Fruit fly (Drosophila melanogaster) whole organism, wandering third instar larva: ENCODE measurements around the gene CG4375.

Experiments
- Abd-B ChIP-seq: fragments of >200 bp; optimal IDR thresholded peaks from 2 replicates; lab custom pipeline; 2017; ENCODE audit warnings: missing biosample characterization, missing genetic modification characterization
- CG32264 ChIP-seq: fragments of 200-800 bp; sonication (Bioruptor generic); optimal IDR thresholded peaks from 2 replicates; lab custom pipeline; 2016; ENCODE audit warnings: missing biosample characterization, missing genetic modification characterization
- CG9705 ChIP-seq: fragments of 200-800 bp; sonication (Bioruptor generic); optimal IDR thresholded peaks from 2 replicates; lab custom pipeline; 2018; ENCODE audit warnings: missing biosample characterization, mild to moderate bottlenecking, missing genetic modification characterization
- Dfd ChIP-seq: fragments of >200 bp; optimal IDR thresholded peaks from 2 replicates; lab custom pipeline; 2017; ENCODE audit warnings: missing biosample characterization, missing genetic modification characterization
- Dif ChIP-seq: fragments of 200-275, 200-300 bp; sonication (Bioruptor generic); optimal IDR thresholded peaks from 2 replicates; lab custom pipeline; 2018; ENCODE audit warnings: missing biosample characterization, missing genetic modification characterization; ENCODE audit not compliant: partially characterized antibody
- GATAd ChIP-seq: sonication (Bioruptor generic); optimal IDR thresholded peaks from 2 replicates; lab custom pipeline; 2016; ENCODE audit warnings: missing biosample characterization, missing genetic modification characterization
- HLH106 ChIP-seq: fragments of 200-800 bp; optimal IDR thresholded peaks from 3 replicates; lab custom pipeline; 2019; ENCODE audit warnings: missing biosample characterization, mild to moderate bottlenecking, missing genetic modification characterization, moderate library complexity
- Hnf4 ChIP-seq: fragments of 200-800 bp; sonication (Bioruptor generic); optimal IDR thresholded peaks from 2 replicates; lab custom pipeline; 2016; ENCODE audit warnings: missing biosample characterization, mild to moderate bottlenecking, missing genetic modification characterization
- Hr78 ChIP-seq: fragments of >200 bp; optimal IDR thresholded peaks from 2 replicates; lab custom pipeline; 2017; ENCODE audit warnings: missing biosample characterization, missing genetic modification characterization
- Hr83 ChIP-seq: fragments of 200-300 bp; sonication (Bioruptor generic); optimal IDR thresholded peaks from 2 replicates; lab custom pipeline; 2016; ENCODE audit warnings: missing biosample characterization, mild to moderate bottlenecking, missing genetic modification characterization, moderate library complexity; ENCODE audit not compliant: poor library complexity, severe bottlenecking
- Myc ChIP-seq: fragments of >200 bp; optimal IDR thresholded peaks from 2 replicates; lab custom pipeline; 2017
- N ChIP-seq: fragments of >200 bp; optimal IDR thresholded peaks from 2 replicates; lab custom pipeline; 2018; ENCODE audit warnings: missing biosample characterization, missing external identifiers, missing genetic modification characterization
- OdsH ChIP-seq: fragments of 200-800 bp; sonication (Bioruptor generic); optimal IDR thresholded peaks from 2 replicates; lab custom pipeline; 2016; ENCODE audit warnings: missing biosample characterization, mild to moderate bottlenecking, missing genetic modification characterization
- Rel ChIP-seq, 2 experiments: fragments of 200-800 bp; sonication (Bioruptor generic) in 1 of 2; optimal IDR thresholded peaks; 2 replicates in 1 of 2; 3 replicates in 1 of 2; lab custom pipeline; 2016 to 2019; ENCODE audit warnings: mild to moderate bottlenecking in 2 of 2, missing biosample characterization in 2 of 2, missing genetic modification characterization in 2 of 2, moderate library complexity in 1 of 2
- Sp1 ChIP-seq: fragments of 200-800 bp; sonication (Bioruptor generic); optimal IDR thresholded peaks from 3 replicates; lab custom pipeline; 2019; ENCODE audit warnings: missing biosample characterization, mild to moderate bottlenecking, missing genetic modification characterization, moderate library complexity
- Vsx2 ChIP-seq: fragments of 200-300, 225-300 bp; sonication (Bioruptor generic); optimal IDR thresholded peaks from 2 replicates; lab custom pipeline; 2018; ENCODE audit warnings: missing biosample characterization, missing genetic modification characterization; ENCODE audit not compliant: partially characterized antibody
- br ChIP-seq: fragments of 200-800 bp; sonication (Bioruptor generic); optimal IDR thresholded peaks from 2 replicates; lab custom pipeline; 2016; ENCODE audit warnings: missing biosample characterization, missing genetic modification characterization
- brk ChIP-seq: fragments of 200-800 bp; sonication (Bioruptor generic); optimal IDR thresholded peaks from 2 replicates; lab custom pipeline; 2016; ENCODE audit warnings: missing biosample characterization, mild to moderate bottlenecking, missing genetic modification characterization
- dl ChIP-seq, 2 experiments: fragments of 175-275, 200-275 bp in 1 of 2; fragments of 200-275 bp in 1 of 2; sonication (Bioruptor generic); optimal IDR thresholded peaks; lab custom pipeline; 2018; ENCODE audit warnings: mild to moderate bottlenecking in 2 of 2, missing biosample characterization in 2 of 2, missing genetic modification characterization in 2 of 2, moderate library complexity in 2 of 2; ENCODE audit not compliant: partially characterized antibody in 2 of 2, insufficient read depth in 1 of 2
- dsf ChIP-seq: sonication (Bioruptor generic); optimal IDR thresholded peaks from 2 replicates; lab custom pipeline; 2016; ENCODE audit warnings: missing biosample characterization, missing genetic modification characterization, borderline replicate concordance
- ey ChIP-seq: fragments of 200-800 bp; sonication (Bioruptor generic); optimal IDR thresholded peaks from 2 replicates; lab custom pipeline; 2016; ENCODE audit warnings: missing biosample characterization, missing genetic modification characterization
- foxo ChIP-seq, 2 experiments: fragments of 200-800 bp; sonication (Bioruptor generic); optimal IDR thresholded peaks; 2 replicates in 1 of 2; 3 replicates in 1 of 2; lab custom pipeline; 2016 to 2017; ENCODE audit warnings: missing biosample characterization in 2 of 2, missing genetic modification characterization in 2 of 2
- fru ChIP-seq: fragments of 200-800 bp; sonication (Bioruptor generic); optimal IDR thresholded peaks from 3 replicates; lab custom pipeline; 2016; ENCODE audit warnings: missing biosample characterization, mild to moderate bottlenecking, missing genetic modification characterization
- h ChIP-seq: fragments of 200-800 bp; sonication (Bioruptor generic); optimal IDR thresholded peaks from 3 replicates; lab custom pipeline; 2016; ENCODE audit warnings: missing biosample characterization, mild to moderate bottlenecking, missing genetic modification characterization
- jim ChIP-seq: fragments of 175-275, 200-325 bp; sonication (Bioruptor generic); optimal IDR thresholded peaks from 2 replicates; lab custom pipeline; 2016; ENCODE audit warnings: missing biosample characterization, mild to moderate bottlenecking, missing genetic modification characterization
- lola ChIP-seq: fragments of >200 bp; optimal IDR thresholded peaks from 2 replicates; lab custom pipeline; 2017; ENCODE audit warnings: missing biosample characterization, missing genetic modification characterization
- pan ChIP-seq: fragments of >200 bp; optimal IDR thresholded peaks from 2 replicates; lab custom pipeline; 2017
- rgr ChIP-seq: fragments of 200-800 bp; sonication (Bioruptor generic); optimal IDR thresholded peaks from 3 replicates; lab custom pipeline; 2016; ENCODE audit warnings: missing biosample characterization, mild to moderate bottlenecking, missing genetic modification characterization
- sv ChIP-seq: fragments of 200-800 bp; sonication (Bioruptor generic); optimal IDR thresholded peaks from 3 replicates; lab custom pipeline; 2016; ENCODE audit warnings: missing biosample characterization, missing genetic modification characterization
- tai ChIP-seq: sonication (Bioruptor generic); optimal IDR thresholded peaks from 2 replicates; lab custom pipeline; 2016; ENCODE audit warnings: missing biosample characterization, missing genetic modification characterization
- usp ChIP-seq: fragments of >200 bp; optimal IDR thresholded peaks from 2 replicates; lab custom pipeline; 2017; ENCODE audit warnings: missing biosample characterization, missing genetic modification characterization
- woc ChIP-seq: sonication (Bioruptor generic); optimal IDR thresholded peaks from 2 replicates; lab custom pipeline; 2016; ENCODE audit warnings: missing biosample characterization, mild to moderate bottlenecking, missing genetic modification characterization

Gene CG4375

DNA sequence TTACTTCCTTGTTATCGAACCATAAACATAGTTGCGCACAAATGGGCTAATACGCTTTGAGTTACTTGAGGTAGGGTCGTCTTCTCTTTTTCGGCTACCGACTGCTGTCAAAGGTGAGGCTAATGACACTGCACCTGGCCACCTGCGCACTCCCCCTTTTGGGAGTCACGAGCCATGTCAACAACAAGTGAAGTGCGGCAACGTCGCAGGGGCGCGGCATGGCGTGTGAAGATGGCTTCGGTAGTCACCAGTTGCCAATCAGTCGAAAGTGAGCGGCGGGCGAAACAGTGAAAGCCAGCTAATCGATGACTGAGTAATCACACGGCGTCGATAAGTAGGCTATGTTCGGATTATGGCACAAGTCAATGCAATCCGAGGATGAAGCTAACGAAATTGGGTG lies 30.8 kb upstream of the CG4375 start:
- TF ChIP-seq pan (lab: Kevin White, UChicago) (no peak), tai (GFP tag; lab: Kevin White, UChicago) (no peak), Abd-B (GFP tag; lab: Kevin White, UChicago) (no peak), dsf (no peak), h (GFP tag; lab: Kevin White, UChicago) (no peak), ey (GFP tag; lab: Kevin White, UChicago) (no peak), Vsx2 (GFP tag; lab: Kevin White, UChicago) (no peak), Hnf4 (GFP tag; lab: Kevin White, UChicago) (no peak), Hr83 (GFP tag; lab: Kevin White, UChicago) (no peak), CG32264 (no peak)

DNA sequence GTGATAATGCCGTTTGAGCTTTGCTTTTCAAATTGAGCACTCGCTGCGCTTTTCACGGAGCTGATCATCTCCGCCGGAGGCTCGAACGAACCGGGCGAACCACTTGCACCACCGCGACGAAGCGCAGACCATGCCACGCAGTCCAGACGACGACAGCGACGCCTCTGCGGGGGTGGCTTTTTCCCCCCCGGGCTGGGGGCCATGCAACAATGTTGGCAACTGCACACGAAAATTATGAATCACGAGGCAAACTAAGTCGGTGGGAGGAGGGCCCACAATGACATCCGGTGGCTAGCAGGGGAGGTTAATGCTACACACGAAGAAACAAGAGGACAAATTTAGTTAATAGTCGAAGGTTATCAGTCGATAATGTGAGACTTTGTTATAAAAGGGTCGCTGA lies 29.9 kb upstream of the CG4375 start:
- no peak for TF ChIP-seq Hr78 (GFP tag; lab: Kevin White, UChicago)
- TF ChIP-seq Rel (GFP tag; optimal IDR thresholded peaks at IDR 0.05; lab: Kevin White, UChicago): no peak
- TF ChIP-seq Rel (tag; optimal IDR thresholded peaks at IDR 0.05; lab: Kevin White, UChicago): no peak
- TF ChIP-seq dsf: no peak
- TF ChIP-seq rgr: no peak

DNA sequence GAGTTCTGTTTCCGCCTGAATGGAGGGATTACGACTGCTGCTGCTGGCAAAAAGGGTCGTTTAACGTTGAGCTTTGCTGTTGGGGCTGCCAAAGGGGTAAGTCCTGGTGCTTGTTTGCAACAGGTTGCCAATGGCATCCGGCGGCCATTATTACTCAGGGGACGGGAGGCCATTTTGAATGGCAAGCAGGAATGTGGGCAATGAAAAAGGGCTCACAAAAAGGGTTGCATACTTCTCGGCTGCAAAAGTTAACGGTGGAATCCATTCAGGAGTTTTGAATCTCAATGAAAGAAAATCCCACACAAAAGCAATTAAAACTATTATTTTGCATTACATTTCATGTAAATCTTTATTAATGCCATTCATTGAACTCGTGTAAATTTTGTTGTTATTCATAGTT lies 22.7 kb upstream of the CG4375 start:
- TF ChIP-seq usp (GFP tag; lab: Kevin White, UChicago) (no peak), Dif (GFP tag; lab: Kevin White, UChicago) (no peak), CG9705 (GFP tag; lab: Kevin White, UChicago) (no peak), Myc (lab: Kevin White, UChicago) (peak; percentile 70), N (peak; percentile 73), lola (GFP tag; lab: Kevin White, UChicago) (peak; percentile 40), Hnf4 (GFP tag; lab: Kevin White, UChicago) (no peak), br (no peak)

DNA sequence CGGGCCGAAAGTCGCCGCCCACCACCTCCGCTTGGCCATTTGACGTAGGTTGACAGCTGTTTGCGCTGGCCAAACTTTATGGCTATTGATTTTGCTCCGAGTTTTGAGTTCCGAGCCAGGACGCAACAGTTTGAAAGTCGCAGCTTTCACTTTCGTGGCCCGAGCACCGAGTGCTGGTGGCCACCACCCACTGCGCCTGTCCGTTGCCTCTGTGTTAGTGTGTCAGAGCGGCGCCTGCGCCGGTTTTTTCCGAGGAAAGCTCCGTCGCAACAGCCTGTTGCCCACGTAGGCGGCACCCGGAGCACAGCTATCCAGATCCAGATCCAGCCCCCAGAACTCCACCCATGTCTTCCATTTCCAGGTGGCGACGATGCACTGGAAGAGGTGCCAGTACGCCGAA lies 22.1 kb upstream of the CG4375 start:
- no peak for TF ChIP-seq Myc (lab: Kevin White, UChicago)
- TF ChIP-seq Dif (GFP tag; lab: Kevin White, UChicago): peak; percentile 11
- no peak for TF ChIP-seq N
- TF ChIP-seq fru (GFP tag; lab: Kevin White, UChicago): no peak
- TF ChIP-seq Sp1 (GFP tag; lab: Kevin White, UChicago): no peak
- TF ChIP-seq, all 38 proteins: peak for 1

- TF ChIP-seq foxo (GFP tag; optimal IDR thresholded peaks at IDR 0.05; lab: Kevin White, UChicago) (peak in 1 of 2 experiments; percentile 13), Dfd (no peak)
Measured at dm6 chr2L:1048427-1048826, 21.7 kb upstream of the CG4375 start.

DNA sequence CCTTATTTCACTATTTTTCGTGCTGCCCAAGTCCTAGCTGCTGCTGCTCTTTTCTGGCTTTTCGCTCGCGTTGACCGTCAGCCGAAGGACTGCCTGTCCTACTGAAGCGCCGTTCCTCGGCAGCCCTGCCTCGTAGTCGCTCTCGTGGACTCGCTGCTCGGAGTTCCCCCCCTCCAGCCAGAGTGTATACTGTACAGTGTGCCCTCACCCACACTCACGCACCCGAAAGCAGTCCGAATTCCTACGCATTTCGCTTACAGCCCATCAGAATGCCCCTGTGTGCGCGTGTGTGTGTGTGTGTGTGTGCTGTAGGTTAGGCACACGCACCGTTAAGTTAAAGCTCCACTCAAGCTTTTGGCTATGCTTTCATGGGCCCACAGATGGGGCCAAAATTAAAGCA lies 21.3 kb upstream of the CG4375 start, which contains the start of gene IA-2:
Gene IA-2, minus strand, starts transcription at position 89 of the 400 bp plus-strand sequence.
- no peak for TF ChIP-seq dl (GFP tag; optimal IDR thresholded peaks at IDR 0.05; lab: Kevin White, UChicago; ENCODE audit: insufficient read depth in 1 of 2, partially characterized antibody in 2 of 2)
- no peak for TF ChIP-seq N
- no peak for TF ChIP-seq foxo (GFP tag; optimal IDR thresholded peaks at IDR 0.05; lab: Kevin White, UChicago)
- TF ChIP-seq Hr78 (GFP tag; lab: Kevin White, UChicago): no peak
- TF ChIP-seq brk (GFP tag; lab: Kevin White, UChicago): no peak
- no peak for TF ChIP-seq sv (GFP tag; lab: Kevin White, UChicago)
- no peak for TF ChIP-seq GATAd (GFP tag; lab: Kevin White, UChicago)
- TF ChIP-seq usp (GFP tag; lab: Kevin White, UChicago): no peak
- TF ChIP-seq OdsH (GFP tag; lab: Kevin White, UChicago): no peak
- no peak for TF ChIP-seq jim (GFP tag; lab: Kevin White, UChicago)
- no peak for TF ChIP-seq Dif (GFP tag; lab: Kevin White, UChicago)
- no peak for TF ChIP-seq HLH106 (tag; lab: Kevin White, UChicago)
- no peak for TF ChIP-seq h (GFP tag; lab: Kevin White, UChicago)
- no peak for TF ChIP-seq Vsx2 (GFP tag; lab: Kevin White, UChicago)
- TF ChIP-seq dsf: no peak
- TF ChIP-seq Rel (GFP tag; optimal IDR thresholded peaks at IDR 0.05; lab: Kevin White, UChicago): no peak
- TF ChIP-seq Rel (tag; optimal IDR thresholded peaks at IDR 0.05; lab: Kevin White, UChicago): no peak
- TF ChIP-seq pan (lab: Kevin White, UChicago): no peak
- no peak for TF ChIP-seq fru (GFP tag; lab: Kevin White, UChicago)
- TF ChIP-seq Sp1 (GFP tag; lab: Kevin White, UChicago): no peak
- TF ChIP-seq woc (GFP tag; lab: Kevin White, UChicago): no peak
